Worm (Caenorhabditis elegans) whole organism, late embryonic: ENCODE results near the gene grl-23.

Experiments used
- F13H6.1 ChIP-seq: sonication (generic microtip); optimal IDR thresholded peaks from 2 replicates; lab custom pipeline; 2016; ENCODE audit warnings: missing genetic modification characterization, missing compliant biosample characterization
- che-1 ChIP-seq: sonication (generic microtip); optimal IDR thresholded peaks from 2 replicates; lab custom pipeline; 2016; ENCODE audit warnings: mild to moderate bottlenecking, missing genetic modification characterization, missing compliant biosample characterization
- dve-1 ChIP-seq: sonication (generic microtip); optimal IDR thresholded peaks from 2 replicates; lab custom pipeline; 2017; ENCODE audit warnings: antibody characterized with exemption, mild to moderate bottlenecking, missing genetic modification characterization, missing compliant biosample characterization
- nhr-232 ChIP-seq: sonication (generic microtip); optimal IDR thresholded peaks from 2 replicates; lab custom pipeline; 2016; ENCODE audit warnings: missing genetic modification characterization, missing compliant biosample characterization
- pag-3 ChIP-seq: sonication (generic microtip); optimal IDR thresholded peaks from 2 replicates; lab custom pipeline; 2016; ENCODE audit warnings: missing compliant biosample characterization, missing genetic modification characterization, borderline replicate concordance
- rnt-1 ChIP-seq: sonication (generic microtip); optimal IDR thresholded peaks from 2 replicates; lab custom pipeline; 2016; ENCODE audit warnings: missing genetic modification characterization, missing compliant biosample characterization
- sox-2 ChIP-seq: fragments of 200-800 bp; sonication (Bioruptor generic); IDR thresholded peaks from 2 replicates; pipeline ENCODE4 v1.3.6; 2022; ENCODE audit warnings: missing genetic modification reagents, missing genetic modification characterization, missing compliant biosample characterization

- TF ChIP-seq che-1 = no peak
- no peak for TF ChIP-seq rnt-1 (tag; lab: Kevin White, UChicago)
- no peak for TF ChIP-seq F13H6.1 (tag; lab: Kevin White, UChicago)
- TF ChIP-seq nhr-232 (tag; lab: Kevin White, UChicago) = no peak
- TF ChIP-seq dve-1 (tag; lab: Kevin White, UChicago) = no peak
- TF ChIP-seq sox-2 (GFP tag; lab: Robert Waterston, UW) = no peak
- no peak for TF ChIP-seq pag-3
These were observed 30.4 kb upstream of the grl-23 start, which contains the start of gene erg-28 for ce11 chrV:12607113-12607512.
